Worm (Caenorhabditis elegans): ENCODE data around the gene sru-3.
A peak's percentile ranks its signal among the peaks of the same experiment; 100 is the strongest.

sru-3 gene

ce11 chrIV:9520629-9521028 lies 24.2 kb downstream of the sru-3 start:
- TF ChIP-seq F13C5.2 (tag; optimal IDR thresholded peaks at IDR 0.05), result no peak
- no peak for TF ChIP-seq hmg-4 (GFP tag; optimal IDR thresholded peaks at IDR 0.05)
- no peak for TF ChIP-seq sea-1 (GFP tag; conservative IDR thresholded peaks at IDR 0.05)
- TF ChIP-seq ama-1 (optimal IDR thresholded peaks at IDR 0.05), result no peak
- no peak for TF ChIP-seq ceh-36 (tag; optimal IDR thresholded peaks at IDR 0.05)
- no peak for TF ChIP-seq hnd-1 (tag; optimal IDR thresholded peaks at IDR 0.05)
- no peak for TF ChIP-seq tbx-11 (GFP tag; IDR thresholded peaks at IDR 0.05)
- TF ChIP-seq tbx-37 (GFP tag; conservative IDR thresholded peaks at IDR 0.05), result no peak
- TF ChIP-seq tra-4 (tag; optimal IDR thresholded peaks at IDR 0.05), result no peak
- TF ChIP-seq ets-7 (tag; optimal IDR thresholded peaks at IDR 0.05), result no peak
- TF ChIP-seq hmbx-1 (tag; optimal IDR thresholded peaks at IDR 0.05), result no peak

DNA sequence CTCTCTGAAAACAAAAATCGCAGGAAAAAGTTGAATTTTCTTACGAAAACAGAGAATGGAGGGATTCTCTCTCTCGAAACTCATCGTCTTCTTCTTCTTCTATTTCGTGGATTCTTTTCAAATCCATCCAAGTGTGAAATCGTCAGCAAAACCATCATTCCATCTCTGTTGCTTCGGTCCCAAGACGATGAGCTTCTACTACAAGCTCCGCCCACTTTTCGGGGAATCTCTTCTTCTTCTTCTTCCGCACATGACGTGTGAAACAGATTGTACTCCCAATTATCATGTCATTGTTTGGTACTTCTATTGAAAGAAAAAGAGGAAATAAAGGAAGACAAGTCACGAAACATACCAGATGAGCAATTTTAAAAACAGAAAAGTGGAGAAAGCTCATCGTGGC lies 26.7 kb downstream of the sru-3 start:
- TF ChIP-seq tra-4 (tag; optimal IDR thresholded peaks at IDR 0.05) (no peak), F13C5.2 (tag; optimal IDR thresholded peaks at IDR 0.05) (no peak), flt-1 (GFP tag; IDR thresholded peaks at IDR 0.05) (no peak), hmg-4 (GFP tag; optimal IDR thresholded peaks at IDR 0.05) (no peak), B0310.2 (tag; optimal IDR thresholded peaks at IDR 0.05) (no peak), tbx-37 (GFP tag; conservative IDR thresholded peaks at IDR 0.05) (no peak), aly-1 (tag; optimal IDR thresholded peaks at IDR 0.05) (no peak), tbx-11 (GFP tag; IDR thresholded peaks at IDR 0.05) (no peak), sea-1 (GFP tag; conservative IDR thresholded peaks at IDR 0.05) (no peak), ceh-36 (tag; optimal IDR thresholded peaks at IDR 0.05) (no peak), hmbx-1 (tag; optimal IDR thresholded peaks at IDR 0.05) (no peak)

DNA sequence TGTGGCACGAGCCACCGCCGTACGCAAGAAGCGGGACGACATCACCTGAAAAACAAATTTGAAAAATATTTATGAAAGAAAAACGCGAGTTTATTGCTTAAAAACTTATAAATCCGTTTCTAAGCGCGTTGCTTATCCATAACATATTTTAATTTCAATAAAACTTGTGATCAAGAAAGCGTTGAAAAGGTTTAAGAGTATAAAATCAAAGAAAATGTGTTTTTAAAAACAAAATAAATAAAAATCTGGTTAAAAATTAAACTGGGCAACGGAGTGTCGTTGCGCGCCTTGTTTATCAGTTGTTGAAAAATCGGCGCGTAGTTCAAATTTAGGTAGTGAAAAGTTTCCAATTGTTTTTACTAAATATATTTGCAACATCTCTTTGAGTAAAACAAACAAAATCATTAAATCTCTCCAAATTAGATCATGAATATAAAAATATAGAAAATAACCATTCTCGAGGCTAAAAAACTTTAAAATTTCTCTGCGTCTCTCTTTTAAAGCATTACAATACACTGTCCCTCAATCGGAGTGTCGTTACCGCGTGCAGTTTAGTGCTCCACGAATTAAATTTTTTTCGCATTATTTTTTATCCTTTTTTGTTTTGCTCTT lies 28.5 kb downstream of the sru-3 start, which contains the start of gene ndua-5:
Gene ndua-5, minus strand, starts transcription at position 51 of the 612 bp plus-strand sequence.
- TF ChIP-seq aly-1 (tag; optimal IDR thresholded peaks at IDR 0.05), result no peak
- peak; percentile 11 for TF ChIP-seq F13C5.2 (tag; optimal IDR thresholded peaks at IDR 0.05)

- TF ChIP-seq hmg-4 (GFP tag; optimal IDR thresholded peaks at IDR 0.05) (no peak), flt-1 (GFP tag; IDR thresholded peaks at IDR 0.05) (no peak), tbx-11 (GFP tag; IDR thresholded peaks at IDR 0.05) (no peak), ceh-36 (tag; optimal IDR thresholded peaks at IDR 0.05) (no peak), tra-4 (tag; optimal IDR thresholded peaks at IDR 0.05) (no peak), tbx-37 (GFP tag; conservative IDR thresholded peaks at IDR 0.05) (no peak), ama-1 (optimal IDR thresholded peaks at IDR 0.05) (no peak)
Observed at ce11 chrIV:9525682-9526416, 29.4 kb downstream of the sru-3 start, which contains the start of gene elo-1. Gene elo-1 (plus strand): TSS chrIV:9526366.

- no peak for TF ChIP-seq flt-1 (GFP tag; IDR thresholded peaks at IDR 0.05)
- TF ChIP-seq hmg-4 (GFP tag; optimal IDR thresholded peaks at IDR 0.05), result no peak
Observed at ce11 chrIV:9527002-9527401, 30.6 kb downstream of the sru-3 start.

DNA sequence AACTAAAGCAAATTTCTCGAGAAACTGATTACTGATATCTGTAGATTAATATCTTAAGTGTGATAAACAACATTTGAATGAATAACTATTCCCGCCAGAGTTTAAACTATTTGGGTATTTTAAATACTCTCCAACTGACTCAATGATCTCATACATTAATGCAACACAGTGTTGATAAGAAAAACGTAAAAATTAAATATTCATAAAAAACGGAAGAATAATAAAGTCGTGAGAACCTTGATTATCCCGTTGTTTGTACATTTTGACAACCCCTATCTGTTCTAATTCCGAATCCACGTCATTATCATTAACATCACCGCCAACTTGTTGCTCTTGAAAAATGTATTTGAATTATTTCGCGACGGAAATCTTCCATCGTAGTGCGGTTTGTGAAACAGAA lies 33.2 kb downstream of the sru-3 start, which contains the start of gene elo-7:
Gene elo-7, plus strand, starts transcription at position 301 of the 400 bp plus-strand sequence.
- TF ChIP-seq tbx-37 (GFP tag; conservative IDR thresholded peaks at IDR 0.05) (no peak), sea-1 (GFP tag; conservative IDR thresholded peaks at IDR 0.05) (no peak), tra-4 (tag; optimal IDR thresholded peaks at IDR 0.05) (no peak), aly-1 (tag; optimal IDR thresholded peaks at IDR 0.05) (no peak), hnd-1 (tag; optimal IDR thresholded peaks at IDR 0.05) (no peak), ama-1 (optimal IDR thresholded peaks at IDR 0.05) (no peak), scrt-1 (GFP tag; IDR thresholded peaks at IDR 0.05) (no peak), ets-7 (tag; optimal IDR thresholded peaks at IDR 0.05) (no peak), hmbx-1 (tag; optimal IDR thresholded peaks at IDR 0.05) (no peak), hmg-4 (GFP tag; optimal IDR thresholded peaks at IDR 0.05) (no peak), tbx-11 (GFP tag; IDR thresholded peaks at IDR 0.05) (no peak), pes-1 (GFP tag; IDR thresholded peaks at IDR 0.05) (no peak), F13C5.2 (tag; optimal IDR thresholded peaks at IDR 0.05) (no peak), ceh-36 (tag; optimal IDR thresholded peaks at IDR 0.05) (no peak), ceh-13 (GFP tag; optimal IDR thresholded peaks at IDR 0.05) (no peak), flt-1 (GFP tag; IDR thresholded peaks at IDR 0.05) (no peak)

- TF ChIP-seq flt-1 (GFP tag; IDR thresholded peaks at IDR 0.05) (no peak), ama-1 (optimal IDR thresholded peaks at IDR 0.05) (no peak), hmg-4 (GFP tag; optimal IDR thresholded peaks at IDR 0.05) (no peak), hmbx-1 (tag; optimal IDR thresholded peaks at IDR 0.05) (no peak), pes-1 (GFP tag; IDR thresholded peaks at IDR 0.05) (no peak), tbx-37 (GFP tag; conservative IDR thresholded peaks at IDR 0.05) (no peak), ceh-36 (tag; optimal IDR thresholded peaks at IDR 0.05) (no peak), tra-4 (tag; optimal IDR thresholded peaks at IDR 0.05) (no peak), F13C5.2 (tag; optimal IDR thresholded peaks at IDR 0.05) (no peak), aly-1 (tag; optimal IDR thresholded peaks at IDR 0.05) (no peak), B0310.2 (tag; optimal IDR thresholded peaks at IDR 0.05) (no peak), ceh-13 (GFP tag; optimal IDR thresholded peaks at IDR 0.05) (no peak), scrt-1 (GFP tag; IDR thresholded peaks at IDR 0.05) (no peak), sea-1 (GFP tag; conservative IDR thresholded peaks at IDR 0.05) (no peak), tbx-11 (GFP tag; IDR thresholded peaks at IDR 0.05) (no peak), ets-7 (tag; optimal IDR thresholded peaks at IDR 0.05) (no peak)
Observed at ce11 chrIV:9530768-9531167, 34.4 kb downstream of the sru-3 start.

ce11 chrIV:9533071-9533470 lies 36.7 kb downstream of the sru-3 start, which contains the start of gene F56H11.2:
Gene F56H11.2 (minus strand): TSS chrIV:9533171.
- no peak for TF ChIP-seq ceh-13 (GFP tag; optimal IDR thresholded peaks at IDR 0.05)
- TF ChIP-seq tbx-11 (GFP tag; IDR thresholded peaks at IDR 0.05), result no peak
- no peak for TF ChIP-seq ets-7 (tag; optimal IDR thresholded peaks at IDR 0.05)
- TF ChIP-seq ceh-36 (tag; optimal IDR thresholded peaks at IDR 0.05), result no peak
- TF ChIP-seq sea-1 (GFP tag; conservative IDR thresholded peaks at IDR 0.05), result no peak
- no peak for TF ChIP-seq F13C5.2 (tag; optimal IDR thresholded peaks at IDR 0.05)
- no peak for TF ChIP-seq hnd-1 (tag; optimal IDR thresholded peaks at IDR 0.05)
- TF ChIP-seq ama-1 (optimal IDR thresholded peaks at IDR 0.05), result no peak
- no peak for TF ChIP-seq pes-1 (GFP tag; IDR thresholded peaks at IDR 0.05)
- TF ChIP-seq aly-1 (tag; optimal IDR thresholded peaks at IDR 0.05), result no peak
